Fruit fly (Drosophila melanogaster): Measurements from ENCODE around the gene Nemp.

Gene Nemp

DNA sequence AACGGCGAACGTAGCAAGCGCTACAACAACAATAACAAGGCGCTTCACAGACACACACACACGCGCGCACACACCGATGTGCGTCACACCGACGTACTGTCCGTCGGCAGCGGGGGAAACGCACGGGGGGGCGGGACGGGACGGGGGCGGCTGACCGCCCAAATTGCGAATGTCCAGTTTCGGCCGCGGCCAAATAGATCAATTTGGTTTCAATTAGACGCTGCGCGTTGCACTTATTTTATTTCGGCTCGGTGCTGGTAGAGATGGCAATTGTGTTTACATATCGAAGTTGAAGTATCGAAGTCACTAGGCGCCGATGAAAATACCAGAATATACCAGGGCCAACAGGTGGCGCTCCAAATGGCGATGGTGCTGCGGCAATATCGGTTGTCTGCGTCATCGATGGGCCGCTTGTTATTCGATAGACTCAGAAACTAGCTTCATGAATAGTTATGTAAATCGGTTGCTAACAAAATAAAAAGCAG lies 17.7 kb downstream of the Nemp start, which contains the start of gene Rok (continued):
- no peak for TF ChIP-seq CG7556 (GFP tag; optimal IDR thresholded peaks at IDR 0.05)
- TF ChIP-seq crc (GFP tag; optimal IDR thresholded peaks at IDR 0.05) = no peak
- TF ChIP-seq dati (GFP tag; IDR thresholded peaks at IDR 0.05) = no peak
- TF ChIP-seq CG12942 (GFP tag; optimal IDR thresholded peaks at IDR 0.05) = no peak
- TF ChIP-seq Sry-δ (GFP tag; optimal IDR thresholded peaks at IDR 0.05) = peak; percentile 95
- no peak for TF ChIP-seq CG8944 (GFP tag; optimal IDR thresholded peaks at IDR 0.05)
- TF ChIP-seq sc (optimal IDR thresholded peaks at IDR 0.05) = no peak
- no peak for TF ChIP-seq sc (GFP tag; optimal IDR thresholded peaks at IDR 0.05)
- no peak for TF ChIP-seq Doc2 (GFP tag; IDR thresholded peaks at IDR 0.05)
- no peak for TF ChIP-seq CG14014 (GFP tag; IDR thresholded peaks at IDR 0.05)
- TF ChIP-seq CG11398 (GFP tag; optimal IDR thresholded peaks at IDR 0.05) = no peak
- no peak for TF ChIP-seq hth (optimal IDR thresholded peaks at IDR 0.05)
- no peak for TF ChIP-seq seq (GFP tag; IDR thresholded peaks at IDR 0.05)
- no peak for TF ChIP-seq eve (GFP tag; optimal IDR thresholded peaks at IDR 0.05)
- no peak for TF ChIP-seq croc (GFP tag; conservative IDR thresholded peaks at IDR 0.05)
- no peak for TF ChIP-seq gsb-n (tag; optimal IDR thresholded peaks at IDR 0.05)
- TF ChIP-seq unc-4 (GFP tag; IDR thresholded peaks at IDR 0.05; ENCODE audit: partially characterized antibody) = peak; percentile 74
- no peak; the same call in 1 of the 2 replicates for TF ChIP-seq nerfin-2 (GFP tag; IDR thresholded peaks at IDR 0.05; ENCODE audit: partially characterized antibody)
- no peak for TF ChIP-seq CG12071 (GFP tag; optimal IDR thresholded peaks at IDR 0.05)
- TF ChIP-seq Scr (GFP tag; IDR thresholded peaks at IDR 0.05; ENCODE audit: partially characterized antibody) = peak; percentile 81
- TF ChIP-seq mld (GFP tag; IDR thresholded peaks at IDR 0.05; ENCODE audit: partially characterized antibody) = 0 out of 3 replicates have a peak, but pooled peaks have one; percentile 25
- TF ChIP-seq CG3726 (GFP tag; IDR thresholded peaks at IDR 0.05) = no peak
- no peak for TF ChIP-seq nerfin-1 (tag; optimal IDR thresholded peaks at IDR 0.05)
- no peak for TF ChIP-seq CG17568 (GFP tag; optimal IDR thresholded peaks at IDR 0.05)
- TF ChIP-seq wdn (GFP tag; IDR thresholded peaks at IDR 0.05) = no peak
- no peak for TF ChIP-seq CG9817 (tag; optimal IDR thresholded peaks at IDR 0.05)
- TF ChIP-seq tx (GFP tag; optimal IDR thresholded peaks at IDR 0.05) = no peak
- TF ChIP-seq Gsc (GFP tag; IDR thresholded peaks at IDR 0.05) = no peak
- TF ChIP-seq CG6813 (GFP tag; optimal IDR thresholded peaks at IDR 0.05) = no peak
- peak; percentile 91 for TF ChIP-seq CG42726 (GFP tag; IDR thresholded peaks at IDR 0.05; ENCODE audit: partially characterized antibody)
- no peak for TF ChIP-seq CG16779 (GFP tag; IDR thresholded peaks at IDR 0.05)
- no peak for TF ChIP-seq slou (GFP tag; optimal IDR thresholded peaks at IDR 0.05)
- TF ChIP-seq CG9932 (GFP tag; IDR thresholded peaks at IDR 0.05) = peak; percentile 34
- TF ChIP-seq zf30C (GFP tag; optimal IDR thresholded peaks at IDR 0.05) = no peak
- TF ChIP-seq NC2β (GFP tag; optimal IDR thresholded peaks at IDR 0.05) = no peak
- TF ChIP-seq CG8765 (GFP tag; IDR thresholded peaks at IDR 0.05) = no peak
- peak; percentile 89 for TF ChIP-seq amos (GFP tag; IDR thresholded peaks at IDR 0.05; ENCODE audit: partially characterized antibody)
- no peak for TF ChIP-seq ac (GFP tag; optimal IDR thresholded peaks at IDR 0.05)
- TF ChIP-seq zfh1 (GFP tag; IDR thresholded peaks at IDR 0.05) = no peak
- TF ChIP-seq BtbVII (GFP tag; optimal IDR thresholded peaks at IDR 0.05) = no peak
- TF ChIP-seq CG18619 (GFP tag; optimal IDR thresholded peaks at IDR 0.05) = no peak
- TF ChIP-seq Dbx (GFP tag; IDR thresholded peaks at IDR 0.05) = no peak
- peak; percentile 7 for TF ChIP-seq Fer1 (GFP tag; optimal IDR thresholded peaks at IDR 0.05)
- no peak for TF ChIP-seq Oli (tag; optimal IDR thresholded peaks at IDR 0.05)
- TF ChIP-seq Awh (GFP tag; IDR thresholded peaks at IDR 0.05) = no peak
- TF ChIP-seq nom (GFP tag; optimal IDR thresholded peaks at IDR 0.05) = peak; percentile 11
- peak; percentile 21 for TF ChIP-seq Hr39 (optimal IDR thresholded peaks at IDR 0.05)
- no peak for TF ChIP-seq CG10267 (tag; optimal IDR thresholded peaks at IDR 0.05)
- no peak for TF ChIP-seq Xbp1 (GFP tag; optimal IDR thresholded peaks at IDR 0.05)
- TF ChIP-seq CG16863 (GFP tag; optimal IDR thresholded peaks at IDR 0.05) = no peak
- no peak for TF ChIP-seq CG18764 (GFP tag; optimal IDR thresholded peaks at IDR 0.05)
- TF ChIP-seq tin (GFP tag; optimal IDR thresholded peaks at IDR 0.05) = no peak

Data from whole organism, embryonic.